Worm (Caenorhabditis elegans) whole organism, young adult: ENCODE data around the gene rpc-11.

Source experiments
- mes-4 ChIP-seq: sonication (generic microtip); optimal IDR thresholded peaks from 2 replicates; lab custom pipeline; 2016; ENCODE audit warnings: missing genotype, missing genetic modification characterization, missing compliant biosample characterization
- snpc-4 ChIP-seq, 5 experiments: fragments of 150-350 bp in 1 of 5; sonication (generic microtip) in 4 of 5; optimal IDR thresholded peaks; 2 replicates each; lab custom pipeline; 2014 to 2018; ENCODE audit warnings: missing genetic modification characterization in 5 of 5, missing biosample characterization in 3 of 5, antibody characterized with exemption in 2 of 5, mild to moderate bottlenecking in 2 of 5, missing compliant biosample characterization in 2 of 5, missing genotype in 2 of 5, moderate library complexity in 2 of 5, missing genetic modification reagents in 1 of 5

- TF ChIP-seq mes-4 (no peak), snpc-4 (GFP tag; optimal IDR thresholded peaks at IDR 0.05; lab: Kevin White, UChicago) (no peak), snpc-4 (tag; optimal IDR thresholded peaks at IDR 0.05; lab: Kevin White, UChicago) (no peak)
These were observed 5.9 kb downstream of the rpc-11 start for ce11 chrIV:1403960-1404359.
